Worm (Caenorhabditis elegans) whole organism, L2 larva: ENCODE data around the gene aptf-4.

Experiments used
- F13H6.1 ChIP-seq: sonication (generic microtip); optimal IDR thresholded peaks from 2 replicates; lab custom pipeline; 2016; ENCODE audit warnings: missing genetic modification characterization, missing compliant biosample characterization
- ZK546.5 ChIP-seq: sonication (generic microtip); optimal IDR thresholded peaks from 2 replicates; lab custom pipeline; 2017; ENCODE audit warnings: missing biosample characterization, missing genetic modification characterization
- alr-1 ChIP-seq: fragments of 150-350 bp; optimal IDR thresholded peaks from 2 replicates; lab custom pipeline; 2014; ENCODE audit warnings: missing biosample characterization, missing genetic modification characterization
- ama-1 ChIP-seq: fragments of 150-350 bp; optimal IDR thresholded peaks from 2 replicates; lab custom pipeline; 2018; ENCODE audit warnings: inconsistent platforms
- mab-5 ChIP-seq: fragments of 150-350 bp; optimal IDR thresholded peaks from 2 replicates; lab custom pipeline; 2014; ENCODE audit warnings: missing biosample characterization, missing genetic modification characterization
- nhr-237 ChIP-seq: fragments of 150-350 bp; optimal IDR thresholded peaks from 2 replicates; lab custom pipeline; 2014; ENCODE audit warnings: missing biosample characterization, missing genetic modification characterization
- nhr-25 ChIP-seq: fragments of 150-350 bp; sonication (generic microtip); optimal IDR thresholded peaks from 3 replicates; lab custom pipeline; 2014; ENCODE audit warnings: missing biosample characterization, missing genetic modification characterization
- nhr-6 ChIP-seq: fragments of 150-350 bp; optimal IDR thresholded peaks from 2 replicates; lab custom pipeline; 2014; ENCODE audit warnings: missing biosample characterization, missing genetic modification characterization
- sma-9 ChIP-seq, 2 experiments: fragments of 150-350 bp in 1 of 2; sonication (generic microtip) in 1 of 2; optimal IDR thresholded peaks; 2 replicates each; lab custom pipeline; 2014 to 2016; ENCODE audit warnings: missing genetic modification characterization in 2 of 2, mild to moderate bottlenecking in 1 of 2, missing biosample characterization in 1 of 2, missing compliant biosample characterization in 1 of 2, missing genetic modification reagents in 1 of 2, moderate library complexity in 1 of 2
- unc-39 ChIP-seq: fragments of 150-350 bp; optimal IDR thresholded peaks from 2 replicates; lab custom pipeline; 2014; ENCODE audit warnings: missing biosample characterization, missing genetic modification characterization
- unc-55 ChIP-seq: fragments of 150-350 bp; sonication (generic microtip); optimal IDR thresholded peaks from 3 replicates; lab custom pipeline; 2014; ENCODE audit warnings: missing biosample characterization, missing genetic modification reagents, missing genetic modification characterization
- ztf-4 ChIP-seq: fragments of 150-350 bp; optimal IDR thresholded peaks from 2 replicates; lab custom pipeline; 2014; ENCODE audit warnings: missing biosample characterization, missing genetic modification characterization

- TF ChIP-seq nhr-25 (tag; lab: Kevin White, UChicago) (no peak), unc-55 (GFP tag; lab: Kevin White, UChicago) (peak; percentile 26), ztf-4 (no peak), mab-5 (tag; lab: Kevin White, UChicago) (no peak), unc-39 (tag; lab: Kevin White, UChicago) (no peak), ZK546.5 (tag; lab: Kevin White, UChicago) (no peak), F13H6.1 (tag; lab: Kevin White, UChicago) (no peak), alr-1 (tag; lab: Kevin White, UChicago) (no peak), nhr-237 (tag; lab: Kevin White, UChicago) (no peak), sma-9 (GFP tag; optimal IDR thresholded peaks at IDR 0.05; lab: Kevin White, UChicago) (no peak), sma-9 (tag; optimal IDR thresholded peaks at IDR 0.05; lab: Kevin White, UChicago) (no peak), nhr-6 (no peak), ama-1 (lab: Kevin White, UChicago) (no peak)
Observed at ce11 chrII:8573044-8573443, 17.7 kb upstream of the aptf-4 start, which contains the start of gene F54C9.7.
